Fruit fly (Drosophila melanogaster): ENCODE measurements around the gene LysP.

Gene LysP

dm6 chr3L:1247627-1248295 lies 29.3 kb upstream of the LysP start, which contains the start of the genes Psf1 and Sac1 (continued):
- no peak for TF ChIP-seq Oli (tag; optimal IDR thresholded peaks at IDR 0.05)
- peak; percentile 71 for TF ChIP-seq CG1603 (tag; optimal IDR thresholded peaks at IDR 0.05)
- peak; percentile 70 for TF ChIP-seq Xbp1 (GFP tag; optimal IDR thresholded peaks at IDR 0.05)
- TF ChIP-seq ftz-f1 (GFP tag; optimal IDR thresholded peaks at IDR 0.05): no peak
- no peak for TF ChIP-seq bigmax (GFP tag; optimal IDR thresholded peaks at IDR 0.05)
- TF ChIP-seq CG17385 (GFP tag; optimal IDR thresholded peaks at IDR 0.05): peak; percentile 79
- peak; percentile 57; the same call in 1 of the 2 replicates for TF ChIP-seq CG42726 (GFP tag; IDR thresholded peaks at IDR 0.05; ENCODE audit: partially characterized antibody)
- peak; percentile 65; the same call in 1 of the 2 replicates for TF ChIP-seq MBD-R2 (GFP tag; IDR thresholded peaks at IDR 0.05)
- TF ChIP-seq CG3065 (GFP tag; optimal IDR thresholded peaks at IDR 0.05): peak; percentile 41
- TF ChIP-seq Dp (GFP tag; optimal IDR thresholded peaks at IDR 0.05): no peak
- TF ChIP-seq vnd (GFP tag; IDR thresholded peaks at IDR 0.05; ENCODE audit: partially characterized antibody): peak; percentile 82
- TF ChIP-seq CG34422 (GFP tag; IDR thresholded peaks at IDR 0.05): peak; percentile 58; the same call in 1 of the 3 replicates
- TF ChIP-seq D19A (tag; optimal IDR thresholded peaks at IDR 0.05): no peak
- TF ChIP-seq Dref (GFP tag; IDR thresholded peaks at IDR 0.05): peak; percentile 57
- peak; percentile 17 for TF ChIP-seq p53 (GFP tag; optimal IDR thresholded peaks at IDR 0.05)
- peak; percentile 77 for TF ChIP-seq CG12659 (GFP tag; optimal IDR thresholded peaks at IDR 0.05)
- peak; percentile 73 for TF ChIP-seq bab2 (GFP tag; optimal IDR thresholded peaks at IDR 0.05)
- TF ChIP-seq Asciz (GFP tag; optimal IDR thresholded peaks at IDR 0.05): no peak
- TF ChIP-seq CG8359 (GFP tag; optimal IDR thresholded peaks at IDR 0.05; ENCODE audit: borderline replicate concordance): no peak
- peak; percentile 44; the same call in 1 of the 2 replicates for TF ChIP-seq CG10366 (GFP tag; IDR thresholded peaks at IDR 0.05)
- TF ChIP-seq CG8478 (optimal IDR thresholded peaks at IDR 0.05): no peak
- no peak for TF ChIP-seq CG10462 (GFP tag; optimal IDR thresholded peaks at IDR 0.05)
- peak; percentile 71 for TF ChIP-seq Lhr (GFP tag; optimal IDR thresholded peaks at IDR 0.05)
- TF ChIP-seq CG43689 (GFP tag; IDR thresholded peaks at IDR 0.05): no peak
- no peak for TF ChIP-seq CG12299 (tag; optimal IDR thresholded peaks at IDR 0.05)
- no peak for TF ChIP-seq exex (tag; optimal IDR thresholded peaks at IDR 0.05)
- TF ChIP-seq CG3281 (GFP tag; optimal IDR thresholded peaks at IDR 0.05): no peak
- peak in 1 of 2 experiments; percentile 22 for TF ChIP-seq bsh (GFP tag; optimal IDR thresholded peaks at IDR 0.05)
- peak; percentile 80 for TF ChIP-seq CG14860 (GFP tag; IDR thresholded peaks at IDR 0.05; ENCODE audit: partially characterized antibody)
- peak; percentile 60 for TF ChIP-seq Max (GFP tag; optimal IDR thresholded peaks at IDR 0.05)
- peak; percentile 78 for TF ChIP-seq Bgb (GFP tag; IDR thresholded peaks at IDR 0.05; ENCODE audit: partially characterized antibody)
- peak; percentile 36 for TF ChIP-seq CG4820 (GFP tag; optimal IDR thresholded peaks at IDR 0.05)
- TF ChIP-seq Spps (tag; optimal IDR thresholded peaks at IDR 0.05): no peak
- TF ChIP-seq ash1 (GFP tag; optimal IDR thresholded peaks at IDR 0.05): no peak
- TF ChIP-seq wor (GFP tag; IDR thresholded peaks at IDR 0.05): no peak
- peak; percentile 81 for TF ChIP-seq CG14710 (tag; optimal IDR thresholded peaks at IDR 0.05)
- TF ChIP-seq CG2875 (GFP tag; optimal IDR thresholded peaks at IDR 0.05): no peak
- TF ChIP-seq kni (GFP tag; optimal IDR thresholded peaks at IDR 0.05): peak; percentile 13
- TF ChIP-seq CG30403 (GFP tag; optimal IDR thresholded peaks at IDR 0.05): peak; percentile 64
- peak; percentile 50 for TF ChIP-seq CG13775 (GFP tag; optimal IDR thresholded peaks at IDR 0.05)
- TF ChIP-seq Vsx1 (GFP tag; optimal IDR thresholded peaks at IDR 0.05): no peak
- TF ChIP-seq dpn (GFP tag; optimal IDR thresholded peaks at IDR 0.05): peak; percentile 37 to 59
- 0 out of 2 replicates have a peak, but pooled peaks have one; percentile 24 for TF ChIP-seq H2.0 (GFP tag; IDR thresholded peaks at IDR 0.05)
- peak; percentile 35 for TF ChIP-seq Mes4 (GFP tag; optimal IDR thresholded peaks at IDR 0.05)
- no peak; the same call in 2 of the 3 replicates for TF ChIP-seq ken (GFP tag; IDR thresholded peaks at IDR 0.05)
- TF ChIP-seq CG12391 (tag; optimal IDR thresholded peaks at IDR 0.05): peak; percentile 64
- TF ChIP-seq GATAe (GFP tag; conservative IDR thresholded peaks at IDR 0.05): no peak
- no peak for TF ChIP-seq CG4854 (GFP tag; optimal IDR thresholded peaks at IDR 0.05)
- TF ChIP-seq Side (GFP tag; optimal IDR thresholded peaks at IDR 0.05): no peak
